Worm (Caenorhabditis elegans) whole organism, L3 larva: ENCODE data around the gene grsp-4.

Source experiments
- R02D3.7 ChIP-seq: fragments of 150-350 bp; optimal IDR thresholded peaks from 2 replicates; lab custom pipeline; 2014; ENCODE audit warnings: missing biosample characterization, missing genetic modification characterization
- ZK546.5 ChIP-seq: sonication (generic microtip); optimal IDR thresholded peaks from 2 replicates; lab custom pipeline; 2017; ENCODE audit warnings: missing biosample characterization, missing genetic modification characterization
- aly-2 ChIP-seq: fragments of 150-350 bp; optimal IDR thresholded peaks from 2 replicates; lab custom pipeline; 2014; ENCODE audit warnings: missing biosample characterization, missing genetic modification characterization
- ama-1 ChIP-seq: fragments of 150-350 bp; optimal IDR thresholded peaks from 2 replicates; lab custom pipeline; 2018
- ceh-16 ChIP-seq: sonication (generic microtip); optimal IDR thresholded peaks from 2 replicates; lab custom pipeline; 2017; ENCODE audit warnings: missing biosample characterization, missing genetic modification characterization
- ceh-28 ChIP-seq: fragments of 150-350 bp; optimal IDR thresholded peaks from 2 replicates; lab custom pipeline; 2014; ENCODE audit warnings: missing biosample characterization, missing genetic modification reagents, missing genetic modification characterization
- ceh-82 ChIP-seq: fragments of 150-350 bp; optimal IDR thresholded peaks from 2 replicates; lab custom pipeline; 2014; ENCODE audit warnings: missing biosample characterization, missing genetic modification characterization
- ceh-9 ChIP-seq: sonication (generic microtip); optimal IDR thresholded peaks from 2 replicates; lab custom pipeline; 2018; ENCODE audit warnings: missing biosample characterization, missing genetic modification characterization
- egl-27 ChIP-seq: sonication (generic microtip); optimal IDR thresholded peaks from 4 replicates; lab custom pipeline; 2017; ENCODE audit warnings: missing biosample characterization, missing genetic modification reagents, missing genetic modification characterization
- egl-5 ChIP-seq: fragments of 150-350 bp; optimal IDR thresholded peaks from 2 replicates; lab custom pipeline; 2017; ENCODE audit warnings: missing biosample characterization, missing genetic modification reagents, missing genetic modification characterization, inconsistent platforms
- elt-1 ChIP-seq: fragments of 150-350 bp; optimal IDR thresholded peaks from 2 replicates; lab custom pipeline; 2014; ENCODE audit warnings: missing biosample characterization, missing genetic modification characterization
- elt-2 ChIP-seq: sonication (generic microtip); optimal IDR thresholded peaks from 2 replicates; lab custom pipeline; 2016; ENCODE audit warnings: missing genetic modification reagents, mild to moderate bottlenecking, missing genetic modification characterization, missing compliant biosample characterization
- eor-1 ChIP-seq, 2 experiments: fragments of 150-350 bp; optimal IDR thresholded peaks; 2 replicates each; lab custom pipeline; 2014 to 2018; ENCODE audit warnings: missing biosample characterization in 2 of 2, missing genetic modification characterization in 2 of 2
- fkh-10 ChIP-seq: sonication (generic microtip); optimal IDR thresholded peaks from 2 replicates; lab custom pipeline; 2017; ENCODE audit warnings: missing biosample characterization, missing genetic modification reagents, missing genetic modification characterization
- fkh-2 ChIP-seq: fragments of 150-350 bp; optimal IDR thresholded peaks from 2 replicates; lab custom pipeline; 2014; ENCODE audit warnings: missing biosample characterization, missing genetic modification reagents, missing genetic modification characterization
- hmg-11 ChIP-seq: sonication (generic microtip); optimal IDR thresholded peaks from 2 replicates; lab custom pipeline; 2016; ENCODE audit warnings: missing genetic modification characterization, missing compliant biosample characterization
- jun-1 ChIP-seq: fragments of 150-350 bp; optimal IDR thresholded peaks from 2 replicates; lab custom pipeline; 2014; ENCODE audit warnings: missing biosample characterization, missing genetic modification reagents, missing genetic modification characterization
- lin-15B ChIP-seq: fragments of 150-350 bp; optimal IDR thresholded peaks from 2 replicates; lab custom pipeline; 2014; ENCODE audit warnings: missing biosample characterization, missing genetic modification characterization
- lin-39 ChIP-seq: fragments of 150-350 bp; optimal IDR thresholded peaks from 2 replicates; lab custom pipeline; 2018; ENCODE audit warnings: missing biosample characterization, missing genetic modification reagents, missing genetic modification characterization
- lsy-12 ChIP-seq: sonication (generic microtip); optimal IDR thresholded peaks from 2 replicates; lab custom pipeline; 2016; ENCODE audit warnings: mild to moderate bottlenecking, missing genetic modification characterization, missing compliant biosample characterization
- mdl-1 ChIP-seq: fragments of 150-350 bp; optimal IDR thresholded peaks from 2 replicates; lab custom pipeline; 2014; ENCODE audit warnings: missing biosample characterization, missing genetic modification characterization
- mml-1 ChIP-seq: fragments of 150-350 bp; sonication (generic microtip); optimal IDR thresholded peaks from 3 replicates; lab custom pipeline; 2014; ENCODE audit warnings: missing biosample characterization, missing genetic modification characterization
- nfya-1 ChIP-seq: sonication (generic microtip); optimal IDR thresholded peaks from 2 replicates; lab custom pipeline; 2017; ENCODE audit warnings: missing genetic modification characterization, mild to moderate bottlenecking, missing compliant biosample characterization, antibody characterized with exemption, moderate library complexity; ENCODE audit not compliant: insufficient read depth
- nhr-11 ChIP-seq: fragments of 150-350 bp; optimal IDR thresholded peaks from 2 replicates; lab custom pipeline; 2014; ENCODE audit warnings: missing biosample characterization, missing genetic modification characterization
- nhr-12 ChIP-seq: fragments of 150-350 bp; optimal IDR thresholded peaks from 2 replicates; lab custom pipeline; 2014; ENCODE audit warnings: missing biosample characterization, missing genetic modification characterization
- nhr-23 ChIP-seq: fragments of 150-350 bp; optimal IDR thresholded peaks from 2 replicates; lab custom pipeline; 2014; ENCODE audit warnings: missing biosample characterization, missing genetic modification reagents, missing genetic modification characterization
- nhr-25 ChIP-seq: sonication (generic microtip); optimal IDR thresholded peaks from 2 replicates; lab custom pipeline; 2017; ENCODE audit warnings: missing biosample characterization, missing genetic modification characterization
- nhr-43 ChIP-seq: sonication (generic microtip); optimal IDR thresholded peaks from 2 replicates; lab custom pipeline; 2016; ENCODE audit warnings: mild to moderate bottlenecking, missing genetic modification characterization, missing compliant biosample characterization; ENCODE audit not compliant: poor library complexity, severe bottlenecking
- nhr-77 ChIP-seq: fragments of 150-350 bp; optimal IDR thresholded peaks from 2 replicates; lab custom pipeline; 2014; ENCODE audit warnings: missing biosample characterization, missing genetic modification characterization
- pha-4 ChIP-seq: fragments of 150-350 bp; optimal IDR thresholded peaks from 2 replicates; lab custom pipeline; 2014; ENCODE audit warnings: missing biosample characterization, missing genetic modification reagents, missing genetic modification characterization
- pqm-1 ChIP-seq: fragments of 150-350 bp; optimal IDR thresholded peaks from 2 replicates; lab custom pipeline; 2017; ENCODE audit warnings: missing biosample characterization, missing genetic modification characterization, inconsistent platforms
- sea-2 ChIP-seq: fragments of 150-350 bp; sonication (generic microtip); optimal IDR thresholded peaks from 4 replicates; lab custom pipeline; 2014; ENCODE audit warnings: missing biosample characterization, missing genetic modification reagents, missing genetic modification characterization
- skn-1 ChIP-seq: fragments of 150-350 bp; optimal IDR thresholded peaks from 2 replicates; lab custom pipeline; 2014; ENCODE audit warnings: missing biosample characterization, missing genetic modification characterization
- snpc-4 ChIP-seq: fragments of 150-350 bp; optimal IDR thresholded peaks from 2 replicates; lab custom pipeline; 2014; ENCODE audit warnings: missing biosample characterization, missing genetic modification characterization
- tbx-2 ChIP-seq: sonication (generic microtip); optimal IDR thresholded peaks from 2 replicates; lab custom pipeline; 2016; ENCODE audit warnings: mild to moderate bottlenecking, missing genetic modification characterization, missing compliant biosample characterization
- unc-39 ChIP-seq: sonication (generic microtip); optimal IDR thresholded peaks from 4 replicates; lab custom pipeline; 2017; ENCODE audit warnings: missing biosample characterization, missing genetic modification characterization
- ztf-4 ChIP-seq: fragments of 150-350 bp; optimal IDR thresholded peaks from 2 replicates; lab custom pipeline; 2014; ENCODE audit warnings: missing biosample characterization, missing genetic modification characterization

The grsp-4 gene

DNA sequence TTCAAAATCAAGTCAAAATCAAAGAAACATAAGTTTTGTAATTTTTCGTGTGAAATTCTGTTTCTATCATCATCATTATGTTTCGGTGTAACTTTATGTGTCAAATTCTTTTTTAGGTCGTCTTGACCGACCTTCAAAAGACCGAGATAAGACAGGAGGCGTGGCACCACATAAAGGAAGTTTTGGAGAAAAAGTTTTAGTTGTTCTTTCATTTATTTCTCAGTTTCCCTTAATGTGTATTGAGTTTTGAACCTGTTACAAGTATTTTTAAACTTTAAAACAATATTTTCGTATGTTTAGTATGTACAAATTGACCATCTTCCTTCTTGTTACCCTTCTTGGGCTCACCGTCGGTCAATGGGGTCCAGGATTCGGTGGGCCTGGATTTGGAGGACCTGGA lies at the start of gene grsp-4:
Gene grsp-4 (plus strand): TSS at position 301 of the 400 bp plus-strand sequence.
- TF ChIP-seq jun-1 (tag; lab: Kevin White, UChicago) (no peak), ceh-82 (tag; lab: Kevin White, UChicago) (no peak), nhr-77 (no peak), ceh-9 (tag; lab: Kevin White, UChicago) (no peak), egl-5 (tag; lab: Kevin White, UChicago) (no peak), egl-27 (no peak), mml-1 (tag; lab: Kevin White, UChicago) (no peak), lin-15B (tag; lab: Kevin White, UChicago) (no peak), unc-39 (tag; lab: Kevin White, UChicago) (no peak), nhr-12 (tag; lab: Kevin White, UChicago) (no peak), ZK546.5 (no peak), R02D3.7 (tag; lab: Kevin White, UChicago) (no peak), lsy-12 (tag; lab: Kevin White, UChicago) (no peak), nfya-1 (tag; lab: Kevin White, UChicago) (no peak), nhr-43 (no peak), eor-1 (tag; optimal IDR thresholded peaks at IDR 0.05; lab: Kevin White, UChicago) (no peak), ztf-4 (tag; lab: Kevin White, UChicago) (no peak)
- TF ChIP-seq, all 47 proteins: peak for 0

- TF ChIP-seq ceh-82 (tag; lab: Kevin White, UChicago): no peak
- TF ChIP-seq skn-1 (tag; lab: Kevin White, UChicago): no peak
- no peak for TF ChIP-seq nfya-1 (tag; lab: Kevin White, UChicago)
- TF ChIP-seq lin-15B (tag; lab: Kevin White, UChicago): peak; percentile 77
- TF ChIP-seq pha-4 (tag; lab: Kevin White, UChicago): peak; percentile 67
- no peak for TF ChIP-seq sea-2 (GFP tag; lab: Kevin White, UChicago)
- TF ChIP-seq fkh-10: no peak
- no peak for TF ChIP-seq ZK546.5
- peak; percentile 7 for TF ChIP-seq tbx-2 (tag; lab: Kevin White, UChicago)
- TF ChIP-seq nhr-77: no peak
- TF ChIP-seq nhr-25 (tag; lab: Kevin White, UChicago): peak; percentile 38
- TF ChIP-seq jun-1 (tag; lab: Kevin White, UChicago): peak; percentile 14
- peak; percentile 83 for TF ChIP-seq snpc-4 (tag; lab: Kevin White, UChicago)
- no peak for TF ChIP-seq elt-1 (tag; lab: Kevin White, UChicago)
- TF ChIP-seq ama-1 (lab: Kevin White, UChicago): no peak
- peak; percentile 18 for TF ChIP-seq hmg-11 (tag; lab: Kevin White, UChicago)
- TF ChIP-seq nhr-23 (tag; lab: Kevin White, UChicago): peak; percentile 76
- peak; percentile 7 for TF ChIP-seq elt-2
- TF ChIP-seq R02D3.7 (tag; lab: Kevin White, UChicago): peak; percentile 11
- no peak for TF ChIP-seq ceh-28
Observed at ce11 chrV:7575563-7575962, 49.2 kb upstream of the grsp-4 start, which contains the start of the genes snu-66 and ints-9. Gene snu-66 (minus strand): TSS chrV:7575670. Gene ints-9 (plus strand): TSS chrV:7575802.

DNA sequence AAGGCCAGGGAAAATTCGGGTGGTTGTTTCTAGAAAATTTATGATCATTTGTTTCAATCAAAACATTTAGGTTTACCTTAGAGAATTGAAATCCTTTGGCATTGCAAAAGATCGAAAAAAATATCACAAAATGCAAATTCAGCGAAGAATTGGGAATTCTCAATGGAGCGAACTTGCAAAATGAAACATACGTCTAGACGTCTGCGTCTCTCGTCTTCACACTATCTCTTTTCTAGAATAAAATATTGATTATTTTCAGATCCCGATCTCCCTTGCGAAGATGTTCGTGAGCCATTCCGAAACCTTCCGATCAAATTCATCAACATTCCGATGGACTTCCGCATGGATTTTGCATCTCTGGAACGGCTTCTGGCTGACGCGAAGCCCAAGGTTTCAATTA lies 44.4 kb upstream of the grsp-4 start, which contains the start of gene ets-6:
Gene ets-6 (minus strand): TSS at position 169 of the 400 bp plus-strand sequence.
- no peak for TF ChIP-seq nhr-12 (tag; lab: Kevin White, UChicago)
- peak; percentile 85 for TF ChIP-seq ceh-28
- peak; percentile 61 for TF ChIP-seq nhr-23 (tag; lab: Kevin White, UChicago)
- peak; percentile 69 for TF ChIP-seq pha-4 (tag; lab: Kevin White, UChicago)
- peak; percentile 32 for TF ChIP-seq nhr-25 (tag; lab: Kevin White, UChicago)
- no peak for TF ChIP-seq sea-2 (GFP tag; lab: Kevin White, UChicago)
- TF ChIP-seq R02D3.7 (tag; lab: Kevin White, UChicago): peak; percentile 31
- peak; percentile 23 for TF ChIP-seq pqm-1 (tag; lab: Kevin White, UChicago)
- peak; percentile 18 for TF ChIP-seq egl-5 (tag; lab: Kevin White, UChicago)
- TF ChIP-seq snpc-4 (tag; lab: Kevin White, UChicago): peak; percentile 45
- peak; percentile 73 for TF ChIP-seq lin-15B (tag; lab: Kevin White, UChicago)
- TF ChIP-seq eor-1 (tag; optimal IDR thresholded peaks at IDR 0.05; lab: Kevin White, UChicago): no peak
- no peak for TF ChIP-seq ceh-82 (tag; lab: Kevin White, UChicago)
- peak; percentile 46 for TF ChIP-seq hmg-11 (tag; lab: Kevin White, UChicago)
- TF ChIP-seq nfya-1 (tag; lab: Kevin White, UChicago): peak; percentile 61
- TF ChIP-seq, all 47 proteins: peak for 11

DNA sequence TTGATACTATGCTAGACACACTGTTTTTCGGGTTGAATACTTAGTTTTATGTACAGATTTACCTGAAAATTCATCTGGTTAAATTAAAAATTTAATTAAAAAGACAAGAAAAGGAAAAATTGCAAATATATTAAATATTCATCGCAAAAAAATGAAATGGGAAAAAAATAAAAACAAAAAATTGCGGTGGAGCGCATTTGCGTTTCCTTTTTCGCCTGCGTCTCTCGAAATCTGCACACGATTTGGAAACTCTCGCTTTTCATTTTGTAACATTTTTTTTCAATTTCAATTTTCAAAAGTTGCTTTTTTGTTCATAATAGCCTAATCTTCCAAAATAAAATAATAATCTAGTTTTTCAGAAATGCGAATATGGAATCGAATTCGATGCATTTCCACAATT lies 37.1 kb upstream of the grsp-4 start, which contains the start of the genes F19F10.11 and C50E3.5:
Gene F19F10.11 (minus strand): TSS at position 68 of the 400 bp plus-strand sequence.
Gene C50E3.5 (plus strand): TSS at position 360 of the 400 bp plus-strand sequence.
- TF ChIP-seq ceh-16 (tag; lab: Kevin White, UChicago) (no peak), mdl-1 (tag; lab: Kevin White, UChicago) (no peak), nhr-23 (tag; lab: Kevin White, UChicago) (peak; percentile 43), elt-2 (peak; percentile 7), ceh-9 (tag; lab: Kevin White, UChicago) (no peak), snpc-4 (tag; lab: Kevin White, UChicago) (peak; percentile 44), aly-2 (tag; lab: Kevin White, UChicago) (no peak), nhr-43 (peak; percentile 42), lin-15B (tag; lab: Kevin White, UChicago) (peak; percentile 70), pha-4 (tag; lab: Kevin White, UChicago) (peak; percentile 79), skn-1 (tag; lab: Kevin White, UChicago) (no peak), hmg-11 (tag; lab: Kevin White, UChicago) (peak; percentile 74), fkh-2 (no peak), nhr-11 (tag; lab: Kevin White, UChicago) (no peak), ztf-4 (tag; lab: Kevin White, UChicago) (no peak), R02D3.7 (tag; lab: Kevin White, UChicago) (no peak), ama-1 (lab: Kevin White, UChicago) (no peak), ZK546.5 (no peak), nfya-1 (tag; lab: Kevin White, UChicago) (peak; percentile 70), nhr-12 (tag; lab: Kevin White, UChicago) (no peak), lin-39 (tag; lab: Kevin White, UChicago) (no peak), nhr-77 (no peak), tbx-2 (tag; lab: Kevin White, UChicago) (no peak)
- TF ChIP-seq, all 47 proteins: peak for 8
